Worm (Caenorhabditis elegans) whole organism, L4 larva: ENCODE measurements around the gene pzf-1.

Source experiments
- F10B5.3 ChIP-seq: sonication (generic microtip); optimal IDR thresholded peaks from 2 replicates; lab custom pipeline; 2016; ENCODE audit warnings: mild to moderate bottlenecking, missing genetic modification characterization, missing compliant biosample characterization
- F44E2.7 ChIP-seq: fragments of 200-800 bp; sonication (Bioruptor generic); IDR thresholded peaks from 2 replicates; pipeline ENCODE4 v2.1.2; 2022; ENCODE audit warnings: missing genetic modification characterization, missing compliant biosample characterization
- T20F7.1 ChIP-seq: fragments of 200-800 bp; sonication (Bioruptor generic); optimal IDR thresholded peaks from 2 replicates; lab custom pipeline; 2018; ENCODE audit warnings: mild to moderate bottlenecking, missing genetic modification characterization, missing compliant biosample characterization
- T26A8.4 ChIP-seq: fragments of 200-800 bp; sonication (Bioruptor generic); IDR thresholded peaks from 2 replicates; pipeline ENCODE4 v1.3.6; 2022; ENCODE audit warnings: missing genetic modification characterization, missing compliant biosample characterization
- Y105C5A.15 ChIP-seq: fragments of 200-800 bp; sonication (Bioruptor generic); IDR thresholded peaks from 2 replicates; pipeline ENCODE4 v1.3.6; 2022; ENCODE audit warnings: missing genetic modification characterization, missing compliant biosample characterization
- ZK337.2 ChIP-seq: fragments of 200-800 bp; sonication (Bioruptor generic); IDR thresholded peaks from 2 replicates; pipeline ENCODE4 v1.3.6; 2022; ENCODE audit warnings: missing genetic modification reagents, missing genetic modification characterization, missing compliant biosample characterization
- aha-1 ChIP-seq: fragments of 150-350 bp; peaks from one replicate; lab custom pipeline; 2014; ENCODE audit warnings: missing biosample characterization, missing genetic modification characterization
- ama-1 ChIP-seq: fragments of 150-350 bp; optimal IDR thresholded peaks from 2 replicates; lab custom pipeline; 2014; ENCODE audit warnings: inconsistent platforms, mixed read lengths
- attf-4 ChIP-seq: sonication (generic microtip); optimal IDR thresholded peaks from 3 replicates; lab custom pipeline; 2017; ENCODE audit warnings: missing biosample characterization, missing genetic modification characterization
- ceh-20 ChIP-seq: fragments of 200-800 bp; sonication (Bioruptor generic); IDR thresholded peaks from 2 replicates; pipeline ENCODE4 v1.3.6; 2022; ENCODE audit warnings: missing genetic modification reagents, missing genetic modification characterization, missing compliant biosample characterization
- ceh-28 ChIP-seq: fragments of 150-350 bp; optimal IDR thresholded peaks from 2 replicates; lab custom pipeline; 2014; ENCODE audit warnings: missing biosample characterization, missing genetic modification reagents, missing genetic modification characterization
- ceh-62 ChIP-seq: sonication (generic microtip); optimal IDR thresholded peaks from 2 replicates; lab custom pipeline; 2017; ENCODE audit warnings: missing biosample characterization, missing genetic modification characterization
- cey-2 ChIP-seq: sonication (generic microtip); optimal IDR thresholded peaks from 3 replicates; lab custom pipeline; 2017; ENCODE audit warnings: missing genetic modification characterization, mild to moderate bottlenecking, missing compliant biosample characterization, antibody characterized with exemption, borderline replicate concordance; ENCODE audit not compliant: insufficient read depth
- daf-12 ChIP-seq: fragments of 150-350 bp; optimal IDR thresholded peaks from 2 replicates; lab custom pipeline; 2014; ENCODE audit warnings: missing biosample characterization, missing genetic modification reagents, missing genetic modification characterization
- daf-19 ChIP-seq: fragments of 200-800 bp; sonication (Bioruptor generic); conservative IDR thresholded peaks from 2 replicates; pipeline ENCODE4 v1.3.6; 2022; ENCODE audit warnings: missing genetic modification characterization, missing compliant biosample characterization
- duxl-1 ChIP-seq: sonication (generic microtip); optimal IDR thresholded peaks from 2 replicates; lab custom pipeline; 2016; ENCODE audit warnings: mild to moderate bottlenecking, missing genetic modification characterization, moderate library complexity, missing compliant biosample characterization; ENCODE audit not compliant: poor library complexity
- dve-1 ChIP-seq: sonication (generic microtip); optimal IDR thresholded peaks from 2 replicates; lab custom pipeline; 2017; ENCODE audit warnings: antibody characterized with exemption, mild to moderate bottlenecking, missing genetic modification characterization, missing compliant biosample characterization; ENCODE audit not compliant: insufficient read depth
- egl-27 ChIP-seq: sonication (generic microtip); optimal IDR thresholded peaks from 3 replicates; lab custom pipeline; 2017; ENCODE audit warnings: missing biosample characterization, missing genetic modification reagents, missing genetic modification characterization
- egl-43 ChIP-seq: fragments of 200-800 bp; sonication (Bioruptor generic); IDR thresholded peaks from 2 replicates; pipeline ENCODE4 v1.3.6; 2022; ENCODE audit warnings: missing genetic modification reagents, missing genetic modification characterization, missing compliant biosample characterization
- fkh-10 ChIP-seq: fragments of 150-350 bp; optimal IDR thresholded peaks from 2 replicates; lab custom pipeline; 2014; ENCODE audit warnings: missing biosample characterization, missing genetic modification reagents, missing genetic modification characterization
- hif-1 ChIP-seq, 2 experiments: sonication (generic microtip); optimal IDR thresholded peaks; 2 replicates each; lab custom pipeline; 2016 to 2017; ENCODE audit warnings: missing compliant biosample characterization in 2 of 2, missing genetic modification characterization in 2 of 2, missing genetic modification reagents in 2 of 2, missing genotype in 2 of 2, mild to moderate bottlenecking in 1 of 2
- jun-1 ChIP-seq: fragments of 150-350 bp; optimal IDR thresholded peaks from 2 replicates; lab custom pipeline; 2014; ENCODE audit warnings: missing biosample characterization, missing genetic modification reagents, missing genetic modification characterization
- lin-29 ChIP-seq: fragments of 200-800 bp; sonication (Bioruptor generic); IDR thresholded peaks from 2 replicates; pipeline ENCODE4 v1.3.6; 2022; ENCODE audit warnings: missing genetic modification reagents, missing genetic modification characterization, missing compliant biosample characterization
- lin-38 ChIP-seq: fragments of 200-800 bp; sonication (Bioruptor generic); IDR thresholded peaks from 2 replicates; pipeline ENCODE4 v1.3.6; 2022; ENCODE audit warnings: missing genetic modification reagents, missing genetic modification characterization, missing compliant biosample characterization
- lsy-2 ChIP-seq, 2 experiments: fragments of 150-350 bp in 1 of 2; sonication (generic microtip) in 1 of 2; optimal IDR thresholded peaks; 2 replicates each; lab custom pipeline; 2014 to 2017; ENCODE audit warnings: missing biosample characterization in 2 of 2, missing genetic modification characterization in 2 of 2
- mxl-2 ChIP-seq: fragments of 200-800 bp; sonication (Bioruptor generic); conservative IDR thresholded peaks from 2 replicates; pipeline ENCODE4 v1.3.6; 2022; ENCODE audit warnings: missing genetic modification reagents, missing genetic modification characterization, missing compliant biosample characterization
- nhr-10 ChIP-seq: fragments of 150-350 bp; optimal IDR thresholded peaks from 2 replicates; lab custom pipeline; 2014; ENCODE audit warnings: missing biosample characterization, missing genetic modification characterization
- nhr-102 ChIP-seq: sonication (generic microtip); optimal IDR thresholded peaks from 2 replicates; lab custom pipeline; 2016; ENCODE audit warnings: mild to moderate bottlenecking, missing genetic modification characterization, moderate library complexity, missing compliant biosample characterization
- nhr-11 ChIP-seq: fragments of 150-350 bp; optimal IDR thresholded peaks from 2 replicates; lab custom pipeline; 2014; ENCODE audit warnings: missing biosample characterization, missing genetic modification characterization
- nhr-237 ChIP-seq: sonication (generic microtip); optimal IDR thresholded peaks from 2 replicates; lab custom pipeline; 2017; ENCODE audit warnings: missing biosample characterization, missing genetic modification characterization
- nhr-28 ChIP-seq: fragments of 150-350 bp; optimal IDR thresholded peaks from 2 replicates; lab custom pipeline; 2014; ENCODE audit warnings: missing biosample characterization, missing genetic modification characterization
- nhr-42 ChIP-seq: fragments of 200-800 bp; sonication (Bioruptor generic); IDR thresholded peaks from 2 replicates; pipeline ENCODE4 v1.3.6; 2022; ENCODE audit warnings: missing genetic modification characterization, missing compliant biosample characterization
- nhr-6 ChIP-seq: fragments of 150-350 bp; optimal IDR thresholded peaks from 2 replicates; lab custom pipeline; 2014; ENCODE audit warnings: missing biosample characterization, missing genetic modification characterization
- nhr-76 ChIP-seq: fragments of 150-350 bp; optimal IDR thresholded peaks from 2 replicates; lab custom pipeline; 2014; ENCODE audit warnings: missing biosample characterization, missing genetic modification characterization
- snpc-1.2 ChIP-seq: fragments of 200-800 bp; sonication (Bioruptor generic); IDR thresholded peaks from 2 replicates; pipeline ENCODE4 v1.3.6; 2022; ENCODE audit warnings: missing genetic modification reagents, missing genetic modification characterization, missing compliant biosample characterization
- snpc-4 ChIP-seq: fragments of 150-350 bp; optimal IDR thresholded peaks from 2 replicates; lab custom pipeline; 2014; ENCODE audit warnings: missing biosample characterization, missing genetic modification characterization
- spr-1 ChIP-seq: sonication (generic microtip); optimal IDR thresholded peaks from 2 replicates; lab custom pipeline; 2016; ENCODE audit warnings: mild to moderate bottlenecking, missing genetic modification characterization, missing compliant biosample characterization
- spr-3 ChIP-seq: fragments of 200-800 bp; sonication (Bioruptor generic); optimal IDR thresholded peaks from 2 replicates; lab custom pipeline; 2018; ENCODE audit warnings: mild to moderate bottlenecking, missing genetic modification characterization, missing compliant biosample characterization
- tra-1 ChIP-seq: fragments of 200-800 bp; sonication (Bioruptor generic); IDR thresholded peaks from 2 replicates; pipeline ENCODE4 v1.3.6; 2022; ENCODE audit warnings: missing genetic modification reagents, missing genetic modification characterization, missing compliant biosample characterization
- unc-39 ChIP-seq: sonication (generic microtip); optimal IDR thresholded peaks from 2 replicates; lab custom pipeline; 2017; ENCODE audit warnings: missing biosample characterization, missing genetic modification characterization
- unc-62 ChIP-seq, 3 experiments: fragments of 150-350 bp in 1 of 3; sonication (generic microtip); optimal IDR thresholded peaks in 2 of 3; peaks in 1 of 3; 1 replicate in 1 of 3; 2 replicates in 2 of 3; lab custom pipeline; 2014 to 2017; ENCODE audit warnings: missing biosample characterization in 3 of 3, missing genetic modification characterization in 3 of 3, missing genetic modification reagents in 3 of 3, missing genotype in 1 of 3
- zag-1 ChIP-seq: fragments of 150-350 bp; optimal IDR thresholded peaks from 2 replicates; lab custom pipeline; 2014; ENCODE audit warnings: missing biosample characterization, missing genetic modification characterization
- zip-2 ChIP-seq: fragments of 150-350 bp; optimal IDR thresholded peaks from 2 replicates; lab custom pipeline; 2014; ENCODE audit warnings: missing biosample characterization, missing genetic modification characterization

pzf-1 gene

ce11 chrV:15928325-15928724 is at the start of gene pzf-1:
Gene pzf-1, minus strand, starts transcription at chrV:15928425.
- TF ChIP-seq F44E2.7 (GFP tag; lab: Robert Waterston, UW): no peak
- no peak for TF ChIP-seq nhr-11 (tag; lab: Kevin White, UChicago)
- no peak for TF ChIP-seq lsy-2 (tag; optimal IDR thresholded peaks at IDR 0.05; lab: Kevin White, UChicago)
- TF ChIP-seq Y105C5A.15 (GFP tag; lab: Robert Waterston, UW): no peak
- TF ChIP-seq nhr-28: no peak
- no peak for TF ChIP-seq T26A8.4 (GFP tag; lab: Robert Waterston, UW)
- no peak for TF ChIP-seq unc-39 (tag; lab: Kevin White, UChicago)
- no peak for TF ChIP-seq jun-1
- no peak for TF ChIP-seq fkh-10
- no peak for TF ChIP-seq cey-2
- TF ChIP-seq F10B5.3 (tag; lab: Kevin White, UChicago): no peak
- TF ChIP-seq duxl-1 (tag; lab: Kevin White, UChicago): no peak
- TF ChIP-seq snpc-1.2 (GFP tag; lab: Robert Waterston, UW): no peak
- TF ChIP-seq ZK337.2 (GFP tag; lab: Robert Waterston, UW): no peak
- TF ChIP-seq daf-19: no peak

- TF ChIP-seq dve-1: no peak
- no peak for TF ChIP-seq nhr-237 (tag; lab: Kevin White, UChicago)
- no peak for TF ChIP-seq lsy-2 (tag; optimal IDR thresholded peaks at IDR 0.05; lab: Kevin White, UChicago)
- no peak for TF ChIP-seq zip-2 (tag; lab: Kevin White, UChicago)
- no peak for TF ChIP-seq nhr-11 (tag; lab: Kevin White, UChicago)
- no peak for TF ChIP-seq ceh-62 (tag; lab: Kevin White, UChicago)
- TF ChIP-seq jun-1: no peak
- no peak for TF ChIP-seq spr-1
- TF ChIP-seq T20F7.1 (GFP tag; lab: Kevin White, UChicago): no peak
- TF ChIP-seq ama-1 (lab: Kevin White, UChicago): no peak
- TF ChIP-seq zag-1 (tag; lab: Kevin White, UChicago): no peak
- no peak for TF ChIP-seq hif-1 (tag; optimal IDR thresholded peaks at IDR 0.05; lab: Kevin White, UChicago)
These were observed 47.6 kb upstream of the pzf-1 start, which contains the start of gene clec-232 for ce11 chrV:15975845-15976244. Gene clec-232, plus strand, starts transcription at chrV:15976145.

- TF ChIP-seq aha-1 (tag; lab: Kevin White, UChicago): peak; percentile 4
- TF ChIP-seq mxl-2 (GFP tag; lab: Robert Waterston, UW): no peak
These were observed 46.6 kb upstream of the pzf-1 start, which contains the start of gene sru-22 for ce11 chrV:15974836-15975235. Gene sru-22, minus strand, starts transcription at chrV:15974936.

- TF ChIP-seq spr-3 (no peak), ceh-20 (GFP tag; lab: Robert Waterston, UW) (no peak), unc-62 (GFP tag; optimal IDR thresholded peaks at IDR 0.05 in 1 of 2; lab: Kevin White, UChicago) (no peak), unc-62 (tag; optimal IDR thresholded peaks at IDR 0.05; lab: Kevin White, UChicago) (no peak), lsy-2 (tag; optimal IDR thresholded peaks at IDR 0.05; lab: Kevin White, UChicago) (no peak), ceh-28 (tag; lab: Kevin White, UChicago) (no peak), ama-1 (lab: Kevin White, UChicago) (no peak), lin-38 (GFP tag; lab: Robert Waterston, UW) (no peak), lin-29 (GFP tag; lab: Robert Waterston, UW) (no peak), egl-27 (tag; lab: Kevin White, UChicago) (no peak), tra-1 (no peak), nhr-102 (tag; lab: Kevin White, UChicago) (no peak), nhr-42 (GFP tag; lab: Robert Waterston, UW) (no peak), nhr-76 (tag; lab: Kevin White, UChicago) (no peak), attf-4 (tag; lab: Kevin White, UChicago) (no peak), snpc-4 (tag; lab: Kevin White, UChicago) (no peak), nhr-6 (tag; lab: Kevin White, UChicago) (no peak), daf-12 (no peak), T20F7.1 (GFP tag; lab: Kevin White, UChicago) (no peak), nhr-10 (tag; lab: Kevin White, UChicago) (no peak), egl-43 (no peak)
- TF ChIP-seq, all 104 proteins: peak for 0
These were observed 44.3 kb upstream of the pzf-1 start, which contains the start of gene sru-23 for ce11 chrV:15972484-15972883. Gene sru-23, minus strand, starts transcription at chrV:15972584.
